Worm (Caenorhabditis elegans) whole organism, mixed stage, embryonic: ENCODE results near the gene unc-103.

Experiments
- blmp-1 ChIP-seq: fragments of 150-350 bp; optimal IDR thresholded peaks from 2 replicates; lab custom pipeline; 2014; ENCODE audit warnings: missing biosample characterization, missing genetic modification characterization
- nhr-237 ChIP-seq: fragments of 150-350 bp; optimal IDR thresholded peaks from 2 replicates; lab custom pipeline; 2014; ENCODE audit warnings: missing biosample characterization, missing genetic modification characterization
- nhr-28 ChIP-seq: fragments of 150-350 bp; optimal IDR thresholded peaks from 2 replicates; lab custom pipeline; 2014; ENCODE audit warnings: missing biosample characterization, missing genetic modification characterization
- pha-4 ChIP-seq: fragments of 150-350 bp; optimal IDR thresholded peaks from 2 replicates; lab custom pipeline; 2018; ENCODE audit warnings: missing biosample characterization, missing genetic modification reagents, missing genetic modification characterization
- snpc-4 ChIP-seq: fragments of 150-350 bp; optimal IDR thresholded peaks from 2 replicates; lab custom pipeline; 2014; ENCODE audit warnings: missing biosample characterization, missing genetic modification characterization

ce11 chrIII:4099884-4100596 lies 15.1 kb upstream of the unc-103 start:
- TF ChIP-seq snpc-4 (tag; lab: Kevin White, UChicago) (no peak), blmp-1 (tag; lab: Kevin White, UChicago) (peak; percentile 64), nhr-28 (tag; lab: Kevin White, UChicago) (no peak), pha-4 (tag; lab: Kevin White, UChicago) (no peak), nhr-237 (peak; percentile 2)
